Fruit fly (Drosophila melanogaster) whole organism, prepupa: ENCODE results near the gene CG7810.
A peak's percentile ranks its signal among the peaks of the same experiment; 100 is the strongest.

Source experiments
- CG11294 ChIP-seq: fragments of 200-800 bp; sonication (Bioruptor generic); IDR thresholded peaks from 2 replicates; pipeline ENCODE4 v1.3.6; 2022; ENCODE audit warnings: missing biosample characterization, missing genetic modification characterization
- CG15336 ChIP-seq: fragments of 200-800 bp; sonication (Bioruptor generic); IDR thresholded peaks from 2 replicates; pipeline ENCODE4 v1.3.6; 2022; ENCODE audit warnings: missing biosample characterization, missing genetic modification characterization
- CG16779 ChIP-seq: fragments of 200-800 bp; sonication (Bioruptor generic); optimal IDR thresholded peaks from 3 replicates; lab custom pipeline; 2017; ENCODE audit warnings: missing biosample characterization, mild to moderate bottlenecking, missing genetic modification characterization
- CG34406 ChIP-seq: fragments of 200-800 bp; sonication (Bioruptor generic); optimal IDR thresholded peaks from 3 replicates; lab custom pipeline; 2016; ENCODE audit warnings: missing biosample characterization, missing genetic modification characterization
- CG8119 ChIP-seq: fragments of 200-800 bp; sonication (Bioruptor generic); IDR thresholded peaks from 3 replicates; pipeline ENCODE4 v1.3.6; 2022; ENCODE audit warnings: missing biosample characterization, missing genetic modification characterization
- CG8319 ChIP-seq: fragments of 200-800 bp; sonication (Bioruptor generic); optimal IDR thresholded peaks from 3 replicates; lab custom pipeline; 2016; ENCODE audit warnings: missing biosample characterization, missing genetic modification characterization
- Eip93F ChIP-seq: fragments of 200-800 bp; sonication (Bioruptor generic); optimal IDR thresholded peaks from 2 replicates; lab custom pipeline; 2016; ENCODE audit warnings: missing biosample characterization, mild to moderate bottlenecking, missing genetic modification characterization
- Ets21C ChIP-seq: fragments of 200-800 bp; sonication (Bioruptor generic); optimal IDR thresholded peaks from 3 replicates; lab custom pipeline; 2016; ENCODE audit warnings: missing biosample characterization, missing genetic modification characterization
- Gug ChIP-seq: fragments of 200-800 bp; sonication (Bioruptor generic); IDR thresholded peaks from 2 replicates; pipeline ENCODE4 v1.3.6; 2022; ENCODE audit warnings: missing biosample characterization, missing genetic modification characterization
- Hr38 ChIP-seq: sonication (Bioruptor generic); optimal IDR thresholded peaks from 2 replicates; lab custom pipeline; 2016; ENCODE audit warnings: missing biosample characterization, missing genetic modification characterization
- Hr39 ChIP-seq: fragments of 200-800 bp; sonication (Bioruptor generic); optimal IDR thresholded peaks from 2 replicates; lab custom pipeline; 2016; ENCODE audit warnings: missing biosample characterization, missing genetic modification characterization
- Sox15 ChIP-seq: fragments of 200-800 bp; sonication (Bioruptor generic); optimal IDR thresholded peaks from 3 replicates; lab custom pipeline; 2016; ENCODE audit warnings: missing biosample characterization, missing genetic modification characterization
- acj6 ChIP-seq: fragments of 200-800 bp; sonication (Bioruptor generic); optimal IDR thresholded peaks from 3 replicates; lab custom pipeline; 2016; ENCODE audit warnings: missing biosample characterization, missing genetic modification characterization
- dac ChIP-seq: fragments of 200-800 bp; sonication (Bioruptor generic); optimal IDR thresholded peaks from 2 replicates; lab custom pipeline; 2017; ENCODE audit warnings: missing biosample characterization, mild to moderate bottlenecking, missing genetic modification characterization
- dsx ChIP-seq: fragments of 200-800 bp; optimal IDR thresholded peaks from 3 replicates; lab custom pipeline; 2019; ENCODE audit warnings: missing biosample characterization, mild to moderate bottlenecking, missing genetic modification characterization, moderate library complexity; ENCODE audit not compliant: poor library complexity, severe bottlenecking
- fd59A ChIP-seq: fragments of 200-800 bp; sonication (Bioruptor generic); optimal IDR thresholded peaks from 2 replicates; lab custom pipeline; 2017; ENCODE audit warnings: missing biosample characterization, mild to moderate bottlenecking, missing genetic modification characterization, missing genetic modification reagents
- ss ChIP-seq, 2 experiments: fragments of 200-800 bp; sonication (Bioruptor generic); optimal IDR thresholded peaks; 2 replicates in 1 of 2; 3 replicates in 1 of 2; lab custom pipeline; 2017 to 2018; ENCODE audit warnings: mild to moderate bottlenecking in 2 of 2, missing biosample characterization in 2 of 2, missing genetic modification characterization in 2 of 2, moderate library complexity in 1 of 2

CG7810 gene

dm6 chr2L:8266145-8266544, 44.9 kb downstream of the CG7810 start (continued):
- TF ChIP-seq Sox15 (peak; percentile 53), Eip93F (GFP tag; lab: Kevin White, UChicago) (no peak), dsx (peak; percentile 82), Gug (GFP tag; lab: Robert Waterston, UW) (peak; percentile 50; the same call in 1 of the 2 replicates), dac (GFP tag; lab: Kevin White, UChicago) (peak; percentile 0), CG15336 (GFP tag; lab: Robert Waterston, UW) (peak; percentile 90), CG11294 (GFP tag; lab: Robert Waterston, UW) (peak; percentile 62), fd59A (peak; percentile 68), acj6 (GFP tag; lab: Kevin White, UChicago) (peak; percentile 49), Ets21C (GFP tag; lab: Kevin White, UChicago) (no peak), CG16779 (peak; percentile 20), Hr38 (GFP tag; lab: Kevin White, UChicago) (no peak), Hr39 (GFP tag; lab: Kevin White, UChicago) (no peak), CG8319 (GFP tag; lab: Kevin White, UChicago) (peak; percentile 53), ss (GFP tag; optimal IDR thresholded peaks at IDR 0.05; lab: Kevin White, UChicago) (peak; percentile 78 to 87), CG34406 (GFP tag; lab: Kevin White, UChicago) (peak; percentile 80), CG8119 (GFP tag; lab: Robert Waterston, UW) (peak; percentile 92)
